Worm (Caenorhabditis elegans) whole organism, young adult: ENCODE results near the gene eif-2D.

Experiments
- B0019.2 ChIP-seq: fragments of 200-800 bp; sonication (Bioruptor generic); conservative IDR thresholded peaks from 2 replicates; pipeline ENCODE4 v1.3.6; 2022; ENCODE audit warnings: missing genetic modification reagents, missing genetic modification characterization, missing compliant biosample characterization
- B0261.1 ChIP-seq: sonication (generic microtip); optimal IDR thresholded peaks from 2 replicates; lab custom pipeline; 2016; ENCODE audit warnings: mild to moderate bottlenecking, missing genetic modification characterization, moderate library complexity, missing compliant biosample characterization
- F22D6.2 ChIP-seq: sonication (generic microtip); optimal IDR thresholded peaks from 2 replicates; lab custom pipeline; 2016; ENCODE audit warnings: mild to moderate bottlenecking, missing genetic modification characterization, missing compliant biosample characterization
- F23B12.7 ChIP-seq: sonication (generic microtip); optimal IDR thresholded peaks from 2 replicates; lab custom pipeline; 2017; ENCODE audit warnings: missing genetic modification characterization, mild to moderate bottlenecking, missing compliant biosample characterization, antibody characterized with exemption, moderate library complexity; ENCODE audit not compliant: insufficient read depth
- F55B11.4 ChIP-seq: sonication (generic microtip); optimal IDR thresholded peaks from 2 replicates; lab custom pipeline; 2016; ENCODE audit warnings: missing compliant biosample characterization, missing genetic modification characterization, borderline replicate concordance; ENCODE audit not compliant: insufficient read depth
- F57A8.1 ChIP-seq: fragments of 200-800 bp; sonication (Bioruptor generic); optimal IDR thresholded peaks from 2 replicates; lab custom pipeline; 2018; ENCODE audit warnings: mild to moderate bottlenecking, missing genetic modification characterization, moderate library complexity, missing compliant biosample characterization
- K12H6.12 ChIP-seq: fragments of 200-800 bp; sonication (Bioruptor generic); optimal IDR thresholded peaks from 2 replicates; lab custom pipeline; 2018; ENCODE audit warnings: mild to moderate bottlenecking, missing genetic modification characterization, missing compliant biosample characterization
- T07F8.4 ChIP-seq: sonication (generic microtip); optimal IDR thresholded peaks from 2 replicates; lab custom pipeline; 2016; ENCODE audit warnings: mild to moderate bottlenecking, missing genetic modification characterization, moderate library complexity, missing compliant biosample characterization
- Y67H2A.10 ChIP-seq: fragments of 200-800 bp; sonication (Bioruptor generic); conservative IDR thresholded peaks from 2 replicates; pipeline ENCODE4 v1.3.6; 2022; ENCODE audit warnings: missing genetic modification reagents, missing genetic modification characterization, missing compliant biosample characterization
- Y79H2A.3 ChIP-seq: fragments of 200-800 bp; sonication (Bioruptor generic); conservative IDR thresholded peaks from 2 replicates; pipeline ENCODE4 v1.3.6; 2022; ENCODE audit warnings: missing genetic modification reagents, missing genetic modification characterization, missing compliant biosample characterization
- aptf-2 ChIP-seq: fragments of 200-800 bp; sonication (Bioruptor generic); conservative IDR thresholded peaks from 2 replicates; pipeline ENCODE4 v1.3.6; 2022; ENCODE audit warnings: missing genetic modification reagents, missing genetic modification characterization, missing compliant biosample characterization
- athp-1 ChIP-seq: sonication (generic microtip); optimal IDR thresholded peaks from 2 replicates; lab custom pipeline; 2017; ENCODE audit warnings: mild to moderate bottlenecking, missing genetic modification characterization, missing compliant biosample characterization
- bed-1 ChIP-seq: fragments of 200-800 bp; sonication (Bioruptor generic); IDR thresholded peaks from 2 replicates; pipeline ENCODE4 v1.3.6; 2022; ENCODE audit warnings: missing genetic modification reagents, missing genetic modification characterization, missing compliant biosample characterization
- bed-2 ChIP-seq: fragments of 200-800 bp; sonication (Bioruptor generic); IDR thresholded peaks from 2 replicates; pipeline ENCODE4 v1.3.6; 2022; ENCODE audit warnings: missing genetic modification reagents, missing genetic modification characterization, missing compliant biosample characterization
- ccch-3 ChIP-seq: fragments of 200-800 bp; sonication (Bioruptor generic); optimal IDR thresholded peaks from 2 replicates; lab custom pipeline; 2018; ENCODE audit warnings: mild to moderate bottlenecking, missing genetic modification characterization, missing compliant biosample characterization
- cebp-2 ChIP-seq: fragments of 200-800 bp; sonication (Bioruptor generic); IDR thresholded peaks from 2 replicates; pipeline ENCODE4 v1.3.6; 2022; ENCODE audit warnings: missing genetic modification characterization, missing compliant biosample characterization
- ceh-27 ChIP-seq: fragments of 200-800 bp; sonication (Bioruptor generic); optimal IDR thresholded peaks from 2 replicates; lab custom pipeline; 2018; ENCODE audit warnings: mild to moderate bottlenecking, missing genetic modification characterization, moderate library complexity, missing compliant biosample characterization
- ceh-40 ChIP-seq: fragments of 200-800 bp; sonication (Bioruptor generic); IDR thresholded peaks from 2 replicates; pipeline ENCODE4 v1.3.6; 2022; ENCODE audit warnings: missing genetic modification characterization, missing compliant biosample characterization
- ceh-91 ChIP-seq: fragments of 200-800 bp; sonication (Bioruptor generic); IDR thresholded peaks from 2 replicates; pipeline ENCODE4 v1.3.6; 2022; ENCODE audit warnings: missing genetic modification reagents, missing genetic modification characterization, missing compliant biosample characterization
- die-1 ChIP-seq: sonication (generic microtip); optimal IDR thresholded peaks from 2 replicates; lab custom pipeline; 2016; ENCODE audit warnings: missing genotype, mild to moderate bottlenecking, missing genetic modification characterization, missing compliant biosample characterization
- dpl-1 ChIP-seq: fragments of 150-350 bp; optimal IDR thresholded peaks from 2 replicates; lab custom pipeline; 2014; ENCODE audit warnings: missing biosample characterization, missing genetic modification reagents, missing genetic modification characterization
- egrh-3 ChIP-seq: fragments of 200-800 bp; sonication (Bioruptor generic); IDR thresholded peaks from 2 replicates; pipeline ENCODE4 v1.3.6; 2022; ENCODE audit warnings: missing genetic modification reagents, missing genetic modification characterization, missing compliant biosample characterization
- ekl-4 ChIP-seq: fragments of 200-800 bp; sonication (Bioruptor generic); IDR thresholded peaks from 2 replicates; pipeline ENCODE4 v1.3.6; 2022; ENCODE audit warnings: missing genetic modification reagents, missing genetic modification characterization, missing compliant biosample characterization
- ets-4 ChIP-seq: fragments of 200-800 bp; sonication (Bioruptor generic); optimal IDR thresholded peaks from 2 replicates; lab custom pipeline; 2018; ENCODE audit warnings: mild to moderate bottlenecking, missing genetic modification characterization, missing compliant biosample characterization
- gei-17 ChIP-seq: fragments of 200-800 bp; sonication (Bioruptor generic); optimal IDR thresholded peaks from 2 replicates; lab custom pipeline; 2018; ENCODE audit warnings: mild to moderate bottlenecking, missing genetic modification characterization, missing compliant biosample characterization
- him-1 ChIP-seq: sonication (generic microtip); optimal IDR thresholded peaks from 2 replicates; lab custom pipeline; 2016; ENCODE audit warnings: missing genotype, missing genetic modification reagents, missing genetic modification characterization, missing compliant biosample characterization
- hlh-26 ChIP-seq: fragments of 200-800 bp; sonication (Bioruptor generic); conservative IDR thresholded peaks from 2 replicates; pipeline ENCODE4 v1.3.6; 2022; ENCODE audit warnings: missing genetic modification reagents, missing genetic modification characterization, missing compliant biosample characterization
- hrde-1 ChIP-seq: sonication (generic microtip); optimal IDR thresholded peaks from 2 replicates; lab custom pipeline; 2016; ENCODE audit warnings: missing genetic modification characterization, mild to moderate bottlenecking, missing compliant biosample characterization, moderate library complexity, missing genotype, missing genetic modification reagents, borderline replicate concordance
- lag-1 ChIP-seq: fragments of 200-800 bp; sonication (Bioruptor generic); IDR thresholded peaks from 2 replicates; pipeline ENCODE4 v1.3.6; 2022; ENCODE audit warnings: missing genetic modification reagents, missing genetic modification characterization, missing compliant biosample characterization
- let-526 ChIP-seq: fragments of 200-800 bp; sonication (Bioruptor generic); IDR thresholded peaks from 2 replicates; pipeline ENCODE4 v1.3.6; 2022; ENCODE audit warnings: missing genetic modification reagents, missing genetic modification characterization, missing compliant biosample characterization
- lin-35 ChIP-seq, 3 experiments: fragments of 150-350 bp in 2 of 3; sonication (generic microtip) in 1 of 3; optimal IDR thresholded peaks; 2 replicates each; lab custom pipeline; 2014 to 2018; ENCODE audit warnings: missing biosample characterization in 3 of 3, missing genetic modification characterization in 3 of 3, missing genetic modification reagents in 3 of 3
- lin-40 ChIP-seq: sonication (generic microtip); optimal IDR thresholded peaks from 2 replicates; lab custom pipeline; 2016; ENCODE audit warnings: missing genetic modification characterization, mild to moderate bottlenecking, missing compliant biosample characterization, missing genotype, missing genetic modification reagents
- lin-54 ChIP-seq: fragments of 200-800 bp; sonication (Bioruptor generic); optimal IDR thresholded peaks from 2 replicates; lab custom pipeline; 2018; ENCODE audit warnings: mild to moderate bottlenecking, missing genetic modification characterization, missing compliant biosample characterization
- nfya-1 ChIP-seq: sonication (generic microtip); optimal IDR thresholded peaks from 2 replicates; lab custom pipeline; 2017; ENCODE audit warnings: antibody characterized with exemption, missing compliant biosample characterization, missing genetic modification characterization, borderline replicate concordance; ENCODE audit not compliant: insufficient read depth
- nfyb-1 ChIP-seq: fragments of 200-800 bp; sonication (Bioruptor generic); IDR thresholded peaks from 2 replicates; pipeline ENCODE4 v1.3.6; 2022; ENCODE audit warnings: missing genetic modification reagents, missing genetic modification characterization, missing compliant biosample characterization
- nhr-80 ChIP-seq: sonication (generic microtip); optimal IDR thresholded peaks from 2 replicates; lab custom pipeline; 2016; ENCODE audit warnings: missing genetic modification characterization, missing compliant biosample characterization
- repo-1 ChIP-seq: sonication (generic microtip); optimal IDR thresholded peaks from 2 replicates; lab custom pipeline; 2017; ENCODE audit warnings: mild to moderate bottlenecking, missing genetic modification characterization, missing compliant biosample characterization
- sea-2 ChIP-seq: fragments of 200-800 bp; sonication (Bioruptor generic); IDR thresholded peaks from 2 replicates; pipeline ENCODE4 v1.3.6; 2022; ENCODE audit warnings: missing genetic modification characterization, missing compliant biosample characterization
- snpc-1.1 ChIP-seq: sonication (generic microtip); optimal IDR thresholded peaks from 2 replicates; lab custom pipeline; 2017; ENCODE audit warnings: missing genetic modification characterization, mild to moderate bottlenecking, missing compliant biosample characterization, antibody characterized with exemption, moderate library complexity, missing genotype, missing genetic modification reagents; ENCODE audit not compliant: insufficient read depth
- snpc-4 ChIP-seq, 5 experiments: fragments of 150-350 bp in 1 of 5; sonication (generic microtip) in 4 of 5; optimal IDR thresholded peaks; 2 replicates each; lab custom pipeline; 2014 to 2018; ENCODE audit warnings: missing genetic modification characterization in 5 of 5, missing biosample characterization in 3 of 5, antibody characterized with exemption in 2 of 5, mild to moderate bottlenecking in 2 of 5, missing compliant biosample characterization in 2 of 5, missing genotype in 2 of 5, moderate library complexity in 2 of 5, missing genetic modification reagents in 1 of 5
- sptf-2 ChIP-seq: fragments of 200-800 bp; sonication (Bioruptor generic); optimal IDR thresholded peaks from 2 replicates; lab custom pipeline; 2018; ENCODE audit warnings: mild to moderate bottlenecking, missing genetic modification characterization, missing compliant biosample characterization
- zfh-2 ChIP-seq: fragments of 200-800 bp; sonication (Bioruptor generic); conservative IDR thresholded peaks from 2 replicates; pipeline ENCODE4 v1.3.6; 2022; ENCODE audit warnings: missing genetic modification reagents, missing genetic modification characterization, missing compliant biosample characterization
- zim-3 ChIP-seq: sonication (generic microtip); optimal IDR thresholded peaks from 2 replicates; lab custom pipeline; 2017; ENCODE audit warnings: mild to moderate bottlenecking, missing genetic modification characterization, moderate library complexity, missing compliant biosample characterization
- ztf-28 ChIP-seq: fragments of 200-800 bp; sonication (Bioruptor generic); IDR thresholded peaks from 2 replicates; pipeline ENCODE4 v1.3.6; 2022; ENCODE audit warnings: missing genetic modification reagents, missing genetic modification characterization, missing compliant biosample characterization

eif-2D gene

ce11 chrII:5660736-5661734 is 30.5 kb upstream of the eif-2D start, which contains the start of the genes ift-43 and mdt-26 (continued):
- 0 out of 2 replicates have a peak, but pooled peaks have one; percentile 86 for TF ChIP-seq bed-1 (GFP tag; lab: Robert Waterston, UW)
- TF ChIP-seq ceh-91: 0 out of 2 replicates have a peak, but pooled peaks have one; percentile 13
- TF ChIP-seq F22D6.2 (tag; lab: Kevin White, UChicago): peak; percentile 24
- TF ChIP-seq bed-2 (GFP tag; lab: Robert Waterston, UW): peak; percentile 55; the same call in 1 of the 2 replicates
- no peak for TF ChIP-seq B0261.1 (tag; lab: Kevin White, UChicago)
- no peak for TF ChIP-seq nfya-1 (tag; lab: Kevin White, UChicago)
- no peak for TF ChIP-seq athp-1
- TF ChIP-seq ekl-4 (GFP tag; lab: Robert Waterston, UW): peak; percentile 83
- TF ChIP-seq lin-35 (GFP tag; optimal IDR thresholded peaks at IDR 0.05; lab: Kevin White, UChicago): peak in 2 of 3 experiments; percentile 0 to 60
- peak; percentile 98 for TF ChIP-seq sptf-2 (GFP tag; lab: Kevin White, UChicago)
- TF ChIP-seq gei-17 (GFP tag; lab: Kevin White, UChicago): peak; percentile 56
- no peak for TF ChIP-seq hrde-1 (tag; lab: Kevin White, UChicago)
- peak; percentile 87 for TF ChIP-seq lin-40 (tag; lab: Kevin White, UChicago)
- TF ChIP-seq T07F8.4: peak; percentile 32
- TF ChIP-seq ceh-27 (GFP tag; lab: Kevin White, UChicago): peak; percentile 84
- TF ChIP-seq B0019.2 (GFP tag; lab: Robert Waterston, UW): no peak
- TF ChIP-seq Y79H2A.3 (GFP tag; lab: Robert Waterston, UW): peak; percentile 81; the same call in 1 of the 2 replicates
- TF ChIP-seq him-1 (tag; lab: Kevin White, UChicago): peak; percentile 27
- no peak for TF ChIP-seq hlh-26 (GFP tag; lab: Robert Waterston, UW)
- TF ChIP-seq snpc-4 (GFP tag; optimal IDR thresholded peaks at IDR 0.05; lab: Kevin White, UChicago): peak; percentile 59
- TF ChIP-seq snpc-4 (tag; optimal IDR thresholded peaks at IDR 0.05; lab: Kevin White, UChicago): peak in 2 of 4 experiments; percentile 31 to 49
- peak; percentile 95 for TF ChIP-seq egrh-3 (GFP tag; lab: Robert Waterston, UW)
- peak; percentile 85 for TF ChIP-seq F23B12.7 (tag; lab: Kevin White, UChicago)
- TF ChIP-seq die-1 (tag; lab: Kevin White, UChicago): no peak
- peak; percentile 88 for TF ChIP-seq ztf-28 (GFP tag; lab: Robert Waterston, UW)
- TF ChIP-seq zfh-2 (GFP tag; lab: Robert Waterston, UW): peak; percentile 99
- TF ChIP-seq Y67H2A.10 (GFP tag; lab: Robert Waterston, UW): peak; percentile 71; the same call in 1 of the 2 replicates
- no peak for TF ChIP-seq nhr-80 (tag; lab: Kevin White, UChicago)
- TF ChIP-seq cebp-2 (GFP tag; lab: Robert Waterston, UW): 0 out of 2 replicates have a peak, but pooled peaks have one; percentile 40
- TF ChIP-seq ccch-3 (GFP tag; lab: Kevin White, UChicago): peak; percentile 32
- no peak for TF ChIP-seq snpc-1.1 (tag; lab: Kevin White, UChicago)
- peak; percentile 80 for TF ChIP-seq F57A8.1 (GFP tag; lab: Kevin White, UChicago)
- TF ChIP-seq nfyb-1 (GFP tag; lab: Robert Waterston, UW): peak; percentile 100
- TF ChIP-seq K12H6.12 (tag; lab: Kevin White, UChicago): no peak
- TF ChIP-seq lag-1 (GFP tag; lab: Robert Waterston, UW): no peak
- TF ChIP-seq repo-1 (tag; lab: Kevin White, UChicago): peak; percentile 65
- TF ChIP-seq ceh-40 (GFP tag; lab: Robert Waterston, UW): peak; percentile 83; the same call in 1 of the 2 replicates
- TF ChIP-seq ets-4 (GFP tag; lab: Kevin White, UChicago): peak; percentile 49
- no peak for TF ChIP-seq F55B11.4 (tag; lab: Kevin White, UChicago)
- peak; percentile 90 for TF ChIP-seq let-526 (GFP tag; lab: Robert Waterston, UW)
- 0 out of 2 replicates have a peak, but pooled peaks have one; percentile 65 for TF ChIP-seq sea-2 (GFP tag; lab: Robert Waterston, UW)
- no peak for TF ChIP-seq aptf-2 (GFP tag; lab: Robert Waterston, UW)
- peak; percentile 72 for TF ChIP-seq zim-3 (tag; lab: Kevin White, UChicago)
- TF ChIP-seq lin-54 (GFP tag; lab: Kevin White, UChicago): peak; percentile 67
- peak; percentile 40 for TF ChIP-seq dpl-1
